Fruit fly (Drosophila melanogaster) Kc167 (cell line): ENCODE results near the gene Osi10a.

Experiments
- h ChIP-seq: fragments of >200 bp; optimal IDR thresholded peaks from 3 replicates; lab custom pipeline; 2018; ENCODE audit warnings: missing external identifiers
- insv ChIP-seq: fragments of >200 bp; optimal IDR thresholded peaks from 3 replicates; lab custom pipeline; 2018; ENCODE audit warnings: missing external identifiers
- psq ChIP-seq: fragments of >200 bp; optimal IDR thresholded peaks from 2 replicates; lab custom pipeline; 2017; ENCODE audit warnings: missing external identifiers

dm6 chr3R:6240263-6240662, 23.5 kb upstream of the Osi10a start:
- TF ChIP-seq insv (lab: Kevin White, UChicago) (no peak), psq (lab: Kevin White, UChicago) (no peak), h (no peak)
